Worm (Caenorhabditis elegans) whole organism, late embryonic: Measurements from ENCODE around the gene F31F4.1.

ENCODE experiments used
- K02D7.2 ChIP-seq: sonication (generic microtip); optimal IDR thresholded peaks from 2 replicates; lab custom pipeline; 2017; ENCODE audit warnings: mild to moderate bottlenecking, missing genetic modification characterization, missing compliant biosample characterization
- T23F11.4 ChIP-seq: fragments of 200-800 bp; sonication (Bioruptor generic); optimal IDR thresholded peaks from 2 replicates; lab custom pipeline; 2018; ENCODE audit warnings: mild to moderate bottlenecking, missing genetic modification characterization, missing compliant biosample characterization
- Y22D7AL.16 ChIP-seq: sonication (generic microtip); optimal IDR thresholded peaks from 2 replicates; lab custom pipeline; 2016; ENCODE audit warnings: missing genetic modification characterization, missing compliant biosample characterization
- ama-1 ChIP-seq: fragments of 150-350 bp; optimal IDR thresholded peaks from 2 replicates; lab custom pipeline; 2014
- ceh-14 ChIP-seq: sonication (generic microtip); optimal IDR thresholded peaks from 2 replicates; lab custom pipeline; 2016; ENCODE audit warnings: missing genotype, missing genetic modification characterization, missing compliant biosample characterization
- ceh-18 ChIP-seq: sonication (generic microtip); optimal IDR thresholded peaks from 2 replicates; lab custom pipeline; 2016; ENCODE audit warnings: missing genetic modification characterization, missing compliant biosample characterization
- ceh-19 ChIP-seq: fragments of 200-800 bp; sonication (Bioruptor generic); optimal IDR thresholded peaks from 2 replicates; lab custom pipeline; 2018; ENCODE audit warnings: mild to moderate bottlenecking, missing genetic modification characterization, missing compliant biosample characterization
- ceh-24 ChIP-seq: sonication (generic microtip); optimal IDR thresholded peaks from 2 replicates; lab custom pipeline; 2016; ENCODE audit warnings: mild to moderate bottlenecking, missing genetic modification characterization, missing compliant biosample characterization
- ceh-30 ChIP-seq: fragments of 150-350 bp; optimal IDR thresholded peaks from 2 replicates; lab custom pipeline; 2014; ENCODE audit warnings: missing biosample characterization, missing genetic modification characterization
- ceh-31 ChIP-seq: sonication (generic microtip); optimal IDR thresholded peaks from 2 replicates; lab custom pipeline; 2016; ENCODE audit warnings: missing genetic modification characterization, missing compliant biosample characterization
- ceh-45 ChIP-seq: fragments of 200-800 bp; sonication (Bioruptor generic); IDR thresholded peaks from 2 replicates; pipeline ENCODE4 v1.3.6; 2022; ENCODE audit warnings: missing genetic modification reagents, missing genetic modification characterization, missing compliant biosample characterization
- dmd-4 ChIP-seq: sonication (generic microtip); optimal IDR thresholded peaks from 2 replicates; lab custom pipeline; 2016; ENCODE audit warnings: borderline replicate concordance, missing genetic modification characterization, missing compliant biosample characterization
- dve-1 ChIP-seq: sonication (generic microtip); optimal IDR thresholded peaks from 2 replicates; lab custom pipeline; 2017; ENCODE audit warnings: antibody characterized with exemption, mild to moderate bottlenecking, missing genetic modification characterization, missing compliant biosample characterization
- elt-2 ChIP-seq: sonication (generic microtip); optimal IDR thresholded peaks from 2 replicates; lab custom pipeline; 2016; ENCODE audit warnings: missing genetic modification reagents, missing genetic modification characterization, missing compliant biosample characterization
- elt-4 ChIP-seq: sonication (generic microtip); optimal IDR thresholded peaks from 2 replicates; lab custom pipeline; 2016; ENCODE audit warnings: missing genetic modification characterization, missing compliant biosample characterization
- ets-4 ChIP-seq: sonication (generic microtip); optimal IDR thresholded peaks from 2 replicates; lab custom pipeline; 2016; ENCODE audit warnings: missing genetic modification characterization, missing compliant biosample characterization
- eyg-1 ChIP-seq: sonication (generic microtip); optimal IDR thresholded peaks from 2 replicates; lab custom pipeline; 2016; ENCODE audit warnings: missing genotype, missing genetic modification characterization, missing compliant biosample characterization
- fax-1 ChIP-seq: sonication (generic microtip); optimal IDR thresholded peaks from 2 replicates; lab custom pipeline; 2016; ENCODE audit warnings: missing genotype, missing genetic modification characterization, missing compliant biosample characterization
- fkh-10 ChIP-seq: fragments of 150-350 bp; optimal IDR thresholded peaks from 2 replicates; lab custom pipeline; 2014; ENCODE audit warnings: missing biosample characterization, missing genetic modification reagents, missing genetic modification characterization
- fkh-6 ChIP-seq: sonication (generic microtip); optimal IDR thresholded peaks from 2 replicates; lab custom pipeline; 2016; ENCODE audit warnings: missing genetic modification characterization, missing compliant biosample characterization
- gmeb-2 ChIP-seq: sonication (generic microtip); optimal IDR thresholded peaks from 2 replicates; lab custom pipeline; 2016; ENCODE audit warnings: missing genetic modification characterization, inconsistent platforms, missing compliant biosample characterization
- hlh-30 ChIP-seq: sonication (generic microtip); optimal IDR thresholded peaks from 2 replicates; lab custom pipeline; 2017; ENCODE audit warnings: antibody characterized with exemption, missing genetic modification characterization, missing compliant biosample characterization; ENCODE audit not compliant: insufficient read depth
- hlh-8 ChIP-seq: sonication (generic microtip); optimal IDR thresholded peaks from 2 replicates; lab custom pipeline; 2016; ENCODE audit warnings: missing genotype, missing genetic modification characterization, missing compliant biosample characterization
- lim-6 ChIP-seq: sonication (generic microtip); optimal IDR thresholded peaks from 2 replicates; lab custom pipeline; 2016; ENCODE audit warnings: missing genetic modification characterization, missing compliant biosample characterization
- lin-11 ChIP-seq: fragments of 200-800 bp; sonication (Bioruptor generic); optimal IDR thresholded peaks from 2 replicates; lab custom pipeline; 2018; ENCODE audit warnings: mild to moderate bottlenecking, missing genetic modification characterization, missing compliant biosample characterization
- madf-2 ChIP-seq: sonication (generic microtip); optimal IDR thresholded peaks from 2 replicates; lab custom pipeline; 2017; ENCODE audit warnings: missing genetic modification characterization, missing compliant biosample characterization
- mec-3 ChIP-seq: sonication (generic microtip); optimal IDR thresholded peaks from 2 replicates; lab custom pipeline; 2016; ENCODE audit warnings: borderline replicate concordance, missing genetic modification characterization, missing compliant biosample characterization
- nhr-11 ChIP-seq: fragments of 150-350 bp; optimal IDR thresholded peaks from 2 replicates; lab custom pipeline; 2014; ENCODE audit warnings: missing biosample characterization, missing genetic modification characterization
- odd-2 ChIP-seq: sonication (generic microtip); optimal IDR thresholded peaks from 2 replicates; lab custom pipeline; 2017; ENCODE audit warnings: antibody characterized with exemption, mild to moderate bottlenecking, missing genetic modification characterization, missing compliant biosample characterization
- pha-4 ChIP-seq: fragments of 150-350 bp; optimal IDR thresholded peaks from 2 replicates; lab custom pipeline; 2018; ENCODE audit warnings: missing biosample characterization, missing genetic modification reagents, missing genetic modification characterization
- pros-1 ChIP-seq: fragments of 150-350 bp; optimal IDR thresholded peaks from 2 replicates; lab custom pipeline; 2014; ENCODE audit warnings: missing biosample characterization, missing genetic modification reagents, missing genetic modification characterization
- sdc-2 ChIP-seq: sonication (generic microtip); optimal IDR thresholded peaks from 2 replicates; lab custom pipeline; 2016; ENCODE audit warnings: missing genotype, missing genetic modification characterization, missing compliant biosample characterization
- sox-2 ChIP-seq: fragments of 200-800 bp; sonication (Bioruptor generic); IDR thresholded peaks from 2 replicates; pipeline ENCODE4 v1.3.6; 2022; ENCODE audit warnings: missing genetic modification reagents, missing genetic modification characterization, missing compliant biosample characterization
- syd-9 ChIP-seq: sonication (generic microtip); optimal IDR thresholded peaks from 2 replicates; lab custom pipeline; 2016; ENCODE audit warnings: mild to moderate bottlenecking, missing genetic modification characterization, moderate library complexity, missing compliant biosample characterization
- unc-42 ChIP-seq: sonication (generic microtip); optimal IDR thresholded peaks from 2 replicates; lab custom pipeline; 2016; ENCODE audit warnings: missing genotype, missing genetic modification characterization, missing compliant biosample characterization
- unc-86 ChIP-seq: sonication (generic microtip); optimal IDR thresholded peaks from 2 replicates; lab custom pipeline; 2016; ENCODE audit warnings: missing genetic modification characterization, missing compliant biosample characterization
- zip-5 ChIP-seq: sonication (generic microtip); optimal IDR thresholded peaks from 2 replicates; lab custom pipeline; 2016; ENCODE audit warnings: missing genetic modification characterization, missing compliant biosample characterization
- ztf-16 ChIP-seq: sonication (generic microtip); optimal IDR thresholded peaks from 2 replicates; lab custom pipeline; 2017; ENCODE audit warnings: missing genetic modification characterization, missing compliant biosample characterization

F31F4.1 gene

DNA sequence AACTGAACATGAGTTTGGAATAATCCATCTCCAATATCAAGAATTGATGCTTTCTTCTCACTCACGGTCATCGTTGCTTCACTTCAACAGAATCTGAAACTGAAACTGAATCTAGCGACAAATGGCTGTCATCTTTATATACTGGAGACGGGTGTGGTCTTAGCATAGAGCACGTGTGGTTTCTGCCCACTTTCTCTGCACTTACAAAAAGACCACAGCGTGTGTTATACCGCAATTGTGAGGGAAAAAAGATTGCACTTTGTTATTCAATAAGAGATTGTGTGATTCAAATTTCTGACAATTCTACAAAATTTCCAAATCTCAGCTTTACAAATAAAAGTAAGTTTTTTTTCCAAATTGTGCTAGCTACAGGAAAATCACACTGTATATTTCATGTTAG, 37.7 kb upstream of the F31F4.1 start, which contains the start of gene F48G7.12:
Gene F48G7.12, minus strand, starts transcription at position 101 of the 400 bp plus-strand sequence.
- no peak for TF ChIP-seq pha-4 (tag; lab: Kevin White, UChicago)
- TF ChIP-seq ama-1 (lab: Kevin White, UChicago) = no peak
- no peak for TF ChIP-seq elt-4 (tag; lab: Kevin White, UChicago)
- TF ChIP-seq lim-6 = no peak
- TF ChIP-seq pros-1 (tag; lab: Kevin White, UChicago) = no peak
- no peak for TF ChIP-seq elt-2 (tag; lab: Kevin White, UChicago)
- TF ChIP-seq ceh-30 (tag; lab: Kevin White, UChicago) = no peak
- no peak for TF ChIP-seq dmd-4 (tag; lab: Kevin White, UChicago)
- TF ChIP-seq zip-5 = no peak
- TF ChIP-seq ztf-16 (tag; lab: Kevin White, UChicago) = no peak
- TF ChIP-seq syd-9 (tag; lab: Kevin White, UChicago) = no peak
- TF ChIP-seq sox-2 (GFP tag; lab: Robert Waterston, UW) = no peak
- no peak for TF ChIP-seq dve-1 (tag; lab: Kevin White, UChicago)
- no peak for TF ChIP-seq nhr-11 (tag; lab: Kevin White, UChicago)
- TF ChIP-seq mec-3 (tag; lab: Kevin White, UChicago) = no peak
- TF ChIP-seq ceh-19 (GFP tag; lab: Kevin White, UChicago) = no peak
- no peak for TF ChIP-seq eyg-1 (tag; lab: Kevin White, UChicago)
- TF ChIP-seq Y22D7AL.16 (tag; lab: Kevin White, UChicago) = no peak
- no peak for TF ChIP-seq odd-2 (tag; lab: Kevin White, UChicago)
- no peak for TF ChIP-seq ceh-31 (tag; lab: Kevin White, UChicago)

DNA sequence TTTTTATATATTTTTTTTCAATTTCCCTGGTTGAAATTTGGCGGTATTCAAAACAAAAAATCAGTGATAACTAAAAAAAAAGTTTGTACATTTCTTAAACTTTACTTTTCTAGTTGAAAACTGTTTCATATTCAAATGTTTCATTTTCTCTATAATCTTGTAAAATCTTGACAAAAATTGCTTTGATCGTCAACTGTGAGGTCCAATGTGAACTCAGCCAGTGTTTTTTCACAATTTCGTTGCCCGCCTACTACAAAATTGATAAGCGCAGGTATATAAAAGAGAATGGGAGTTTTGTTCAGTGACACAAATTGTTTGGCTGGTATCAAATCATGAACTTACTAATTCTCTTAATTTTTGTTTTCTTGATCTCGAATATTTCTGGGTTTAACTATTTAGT, 37.0 kb upstream of the F31F4.1 start, which contains the start of gene ugt-42:
Gene ugt-42, plus strand, starts transcription at position 301 of the 400 bp plus-strand sequence.
- TF ChIP-seq fkh-10 (no peak), ceh-30 (tag; lab: Kevin White, UChicago) (no peak), T23F11.4 (GFP tag; lab: Kevin White, UChicago) (no peak), fkh-6 (tag; lab: Kevin White, UChicago) (no peak), madf-2 (tag; lab: Kevin White, UChicago) (no peak), mec-3 (tag; lab: Kevin White, UChicago) (no peak), unc-86 (tag; lab: Kevin White, UChicago) (no peak), K02D7.2 (tag; lab: Kevin White, UChicago) (no peak), ceh-14 (tag; lab: Kevin White, UChicago) (no peak), gmeb-2 (tag; lab: Kevin White, UChicago) (no peak), ceh-24 (tag; lab: Kevin White, UChicago) (no peak), ceh-18 (tag; lab: Kevin White, UChicago) (no peak), lim-6 (no peak), unc-42 (tag; lab: Kevin White, UChicago) (no peak), fax-1 (tag; lab: Kevin White, UChicago) (no peak), zip-5 (no peak)

DNA sequence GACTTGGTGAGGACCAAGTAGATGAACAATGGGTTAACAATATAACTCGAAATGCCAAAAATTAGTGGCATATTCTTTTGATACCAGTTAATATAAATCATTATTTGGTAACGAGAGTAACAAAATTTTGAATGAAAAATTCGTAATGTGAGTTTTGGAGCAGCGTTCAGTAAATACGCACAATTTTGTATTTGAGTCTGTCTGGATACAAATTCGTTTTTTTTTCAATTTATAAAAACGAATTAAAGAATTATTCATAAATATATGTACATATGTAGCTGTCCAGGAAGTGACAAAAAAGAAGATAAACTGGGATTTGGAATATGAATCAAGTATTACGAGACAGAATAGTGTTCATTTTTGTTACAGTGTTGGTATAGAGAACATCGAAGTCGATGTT, 30.9 kb upstream of the F31F4.1 start, which contains the start of gene srj-5:
Gene srj-5, minus strand, starts transcription at position 101 of the 400 bp plus-strand sequence.
- TF ChIP-seq pros-1 (tag; lab: Kevin White, UChicago) = no peak

DNA sequence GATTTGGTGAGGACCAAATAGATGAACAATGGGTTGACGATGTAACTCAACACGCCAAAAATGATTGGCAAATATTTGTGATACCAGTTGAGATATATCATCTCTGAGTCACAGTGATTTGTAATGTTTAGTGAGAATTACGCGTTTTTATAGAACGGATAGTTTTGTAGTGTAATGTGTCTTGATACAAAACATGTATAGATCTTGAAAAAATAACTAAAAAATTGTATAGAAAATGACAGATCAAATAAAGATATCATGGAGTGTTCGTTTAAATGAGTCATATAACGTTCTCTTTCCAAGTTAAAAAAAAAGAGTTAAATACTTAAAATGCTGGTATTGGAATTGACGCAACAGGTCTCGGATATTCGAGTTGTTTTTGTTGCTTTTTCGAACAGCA, 29.5 kb upstream of the F31F4.1 start, which contains the start of gene srj-6:
Gene srj-6, minus strand, starts transcription at position 101 of the 400 bp plus-strand sequence.
- TF ChIP-seq ets-4 (no peak), lin-11 (tag; lab: Kevin White, UChicago) (no peak)

ce11 chrV:655823-656222, 28.0 kb upstream of the F31F4.1 start, which contains the start of gene srh-245:
TSS of gene srh-245 (minus strand) at chrV:655923.
- no peak for TF ChIP-seq ceh-45 (GFP tag; lab: Robert Waterston, UW)
- no peak for TF ChIP-seq hlh-30 (tag; lab: Kevin White, UChicago)
- no peak for TF ChIP-seq syd-9 (tag; lab: Kevin White, UChicago)
- no peak for TF ChIP-seq nhr-11 (tag; lab: Kevin White, UChicago)
- TF ChIP-seq hlh-8 (tag; lab: Kevin White, UChicago) = no peak
- TF ChIP-seq T23F11.4 (GFP tag; lab: Kevin White, UChicago) = no peak
- TF ChIP-seq K02D7.2 (tag; lab: Kevin White, UChicago) = no peak
- no peak for TF ChIP-seq sdc-2 (tag; lab: Kevin White, UChicago)
